Worm (Caenorhabditis elegans) whole organism, early embryonic: Measurements from ENCODE around the gene hlh-28.

Source experiments
- B0310.2 ChIP-seq: sonication (generic microtip); optimal IDR thresholded peaks from 2 replicates; lab custom pipeline; 2016; ENCODE audit warnings: mild to moderate bottlenecking, missing genetic modification characterization, missing compliant biosample characterization
- F13C5.2 ChIP-seq: sonication (generic microtip); optimal IDR thresholded peaks from 2 replicates; lab custom pipeline; 2017; ENCODE audit warnings: mild to moderate bottlenecking, missing genetic modification characterization, inconsistent platforms, missing compliant biosample characterization
- aly-1 ChIP-seq: sonication (generic microtip); optimal IDR thresholded peaks from 2 replicates; lab custom pipeline; 2016; ENCODE audit warnings: missing genetic modification characterization, missing compliant biosample characterization
- ama-1 ChIP-seq: fragments of 150-350 bp; optimal IDR thresholded peaks from 2 replicates; lab custom pipeline; 2014
- ceh-13 ChIP-seq: fragments of 200-800 bp; sonication (Bioruptor generic); optimal IDR thresholded peaks from 2 replicates; lab custom pipeline; 2018; ENCODE audit warnings: mild to moderate bottlenecking, missing genetic modification characterization, missing compliant biosample characterization
- ceh-36 ChIP-seq: sonication (generic microtip); optimal IDR thresholded peaks from 2 replicates; lab custom pipeline; 2016; ENCODE audit warnings: missing genetic modification characterization, inconsistent platforms, missing compliant biosample characterization
- ets-7 ChIP-seq: sonication (generic microtip); optimal IDR thresholded peaks from 2 replicates; lab custom pipeline; 2016; ENCODE audit warnings: missing genotype, missing genetic modification characterization, missing compliant biosample characterization
- flt-1 ChIP-seq: fragments of 200-800 bp; sonication (Bioruptor generic); IDR thresholded peaks from 2 replicates; pipeline ENCODE4 v1.3.6; 2022; ENCODE audit warnings: missing genetic modification characterization, missing compliant biosample characterization
- hmbx-1 ChIP-seq: sonication (generic microtip); optimal IDR thresholded peaks from 2 replicates; lab custom pipeline; 2016; ENCODE audit warnings: mild to moderate bottlenecking, missing genetic modification characterization, missing compliant biosample characterization
- hmg-4 ChIP-seq: fragments of 200-800 bp; sonication (Bioruptor generic); optimal IDR thresholded peaks from 2 replicates; lab custom pipeline; 2018; ENCODE audit warnings: mild to moderate bottlenecking, missing genetic modification characterization, missing compliant biosample characterization
- hnd-1 ChIP-seq: sonication (generic microtip); optimal IDR thresholded peaks from 2 replicates; lab custom pipeline; 2016; ENCODE audit warnings: missing genetic modification characterization, missing compliant biosample characterization
- pes-1 ChIP-seq: fragments of 200-800 bp; sonication (Bioruptor generic); IDR thresholded peaks from 2 replicates; pipeline ENCODE4 v1.3.6; 2022; ENCODE audit warnings: missing genetic modification reagents, missing genetic modification characterization, missing compliant biosample characterization
- scrt-1 ChIP-seq: fragments of 200-800 bp; sonication (Bioruptor generic); IDR thresholded peaks from 2 replicates; pipeline ENCODE4 v1.3.6; 2022; ENCODE audit warnings: missing genetic modification characterization, missing compliant biosample characterization
- sea-1 ChIP-seq: fragments of 200-800 bp; sonication (Bioruptor generic); conservative IDR thresholded peaks from 2 replicates; pipeline ENCODE4 v1.3.6; 2022; ENCODE audit warnings: missing genetic modification characterization, missing compliant biosample characterization
- tbx-11 ChIP-seq: fragments of 200-800 bp; sonication (Bioruptor generic); IDR thresholded peaks from 2 replicates; pipeline ENCODE4 v1.3.6; 2022; ENCODE audit warnings: missing genetic modification characterization, missing compliant biosample characterization
- tbx-37 ChIP-seq: fragments of 200-800 bp; sonication (Bioruptor generic); conservative IDR thresholded peaks from 2 replicates; pipeline ENCODE4 v1.3.6; 2022; ENCODE audit warnings: missing genetic modification reagents, missing genetic modification characterization, missing compliant biosample characterization
- tra-4 ChIP-seq: sonication (generic microtip); optimal IDR thresholded peaks from 2 replicates; lab custom pipeline; 2017; ENCODE audit warnings: missing genetic modification characterization, missing compliant biosample characterization

Gene hlh-28

ce11 chrX:17514422-17514821 lies 36.4 kb upstream of the hlh-28 start:
- no peak for TF ChIP-seq F13C5.2 (tag; lab: Kevin White, UChicago)
- no peak for TF ChIP-seq ceh-13 (GFP tag; lab: Kevin White, UChicago)
- no peak for TF ChIP-seq scrt-1
- TF ChIP-seq sea-1 (GFP tag; lab: Robert Waterston, UW), result no peak
- no peak for TF ChIP-seq ama-1 (lab: Kevin White, UChicago)
- no peak for TF ChIP-seq B0310.2
- no peak for TF ChIP-seq tbx-37

ce11 chrX:17515207-17515902 lies 35.5 kb upstream of the hlh-28 start:
- TF ChIP-seq scrt-1 (no peak), tra-4 (tag; lab: Kevin White, UChicago) (no peak), sea-1 (GFP tag; lab: Robert Waterston, UW) (no peak), ceh-36 (tag; lab: Kevin White, UChicago) (no peak), ceh-13 (GFP tag; lab: Kevin White, UChicago) (no peak)

ce11 chrX:17516461-17516860 lies 34.4 kb upstream of the hlh-28 start:
- TF ChIP-seq hnd-1 (tag; lab: Kevin White, UChicago) (no peak), ceh-36 (tag; lab: Kevin White, UChicago) (no peak), ets-7 (no peak), sea-1 (GFP tag; lab: Robert Waterston, UW) (no peak), B0310.2 (no peak), hmbx-1 (tag; lab: Kevin White, UChicago) (no peak), pes-1 (GFP tag; lab: Robert Waterston, UW) (no peak), hmg-4 (no peak), flt-1 (GFP tag; lab: Robert Waterston, UW) (no peak), tbx-11 (GFP tag; lab: Robert Waterston, UW) (no peak), aly-1 (tag; lab: Kevin White, UChicago) (no peak), tbx-37 (no peak), ama-1 (lab: Kevin White, UChicago) (no peak), ceh-13 (GFP tag; lab: Kevin White, UChicago) (no peak), scrt-1 (no peak), F13C5.2 (tag; lab: Kevin White, UChicago) (no peak)

ce11 chrX:17516941-17517340 lies 33.9 kb upstream of the hlh-28 start:
- TF ChIP-seq ceh-36 (tag; lab: Kevin White, UChicago) (no peak), pes-1 (GFP tag; lab: Robert Waterston, UW) (no peak), tbx-11 (GFP tag; lab: Robert Waterston, UW) (no peak), sea-1 (GFP tag; lab: Robert Waterston, UW) (no peak), hnd-1 (tag; lab: Kevin White, UChicago) (no peak), hmg-4 (no peak), aly-1 (tag; lab: Kevin White, UChicago) (no peak), tra-4 (tag; lab: Kevin White, UChicago) (no peak), scrt-1 (no peak), ets-7 (no peak), flt-1 (GFP tag; lab: Robert Waterston, UW) (no peak), hmbx-1 (tag; lab: Kevin White, UChicago) (no peak), B0310.2 (no peak), ama-1 (lab: Kevin White, UChicago) (no peak), tbx-37 (no peak), F13C5.2 (tag; lab: Kevin White, UChicago) (no peak), ceh-13 (GFP tag; lab: Kevin White, UChicago) (no peak)

- no peak for TF ChIP-seq ceh-36 (tag; lab: Kevin White, UChicago)
- TF ChIP-seq F13C5.2 (tag; lab: Kevin White, UChicago), result no peak
- no peak for TF ChIP-seq aly-1 (tag; lab: Kevin White, UChicago)
- TF ChIP-seq flt-1 (GFP tag; lab: Robert Waterston, UW), result no peak
- TF ChIP-seq hmbx-1 (tag; lab: Kevin White, UChicago), result no peak
- TF ChIP-seq B0310.2, result no peak
- TF ChIP-seq ceh-13 (GFP tag; lab: Kevin White, UChicago), result no peak
- TF ChIP-seq tra-4 (tag; lab: Kevin White, UChicago), result no peak
- TF ChIP-seq ama-1 (lab: Kevin White, UChicago), result no peak
- TF ChIP-seq pes-1 (GFP tag; lab: Robert Waterston, UW), result no peak
- TF ChIP-seq sea-1 (GFP tag; lab: Robert Waterston, UW), result no peak
- no peak for TF ChIP-seq hmg-4
- no peak for TF ChIP-seq tbx-37
- no peak for TF ChIP-seq tbx-11 (GFP tag; lab: Robert Waterston, UW)
Observed at ce11 chrX:17517872-17518271, 33.0 kb upstream of the hlh-28 start.

- TF ChIP-seq flt-1 (GFP tag; lab: Robert Waterston, UW), result no peak
- no peak for TF ChIP-seq ama-1 (lab: Kevin White, UChicago)
- no peak for TF ChIP-seq F13C5.2 (tag; lab: Kevin White, UChicago)
- no peak for TF ChIP-seq ceh-13 (GFP tag; lab: Kevin White, UChicago)
- no peak for TF ChIP-seq aly-1 (tag; lab: Kevin White, UChicago)
- TF ChIP-seq scrt-1, result no peak
- TF ChIP-seq hmbx-1 (tag; lab: Kevin White, UChicago), result no peak
- no peak for TF ChIP-seq ceh-36 (tag; lab: Kevin White, UChicago)
Observed at ce11 chrX:17518293-17518692, 32.6 kb upstream of the hlh-28 start.

- no peak for TF ChIP-seq ceh-36 (tag; lab: Kevin White, UChicago)
- no peak for TF ChIP-seq F13C5.2 (tag; lab: Kevin White, UChicago)
- no peak for TF ChIP-seq ets-7
- TF ChIP-seq hmg-4, result no peak
- TF ChIP-seq tbx-11 (GFP tag; lab: Robert Waterston, UW), result no peak
Observed at ce11 chrX:17519476-17519875, 31.4 kb upstream of the hlh-28 start.
